Fruit fly (Drosophila melanogaster): Measurements from ENCODE around the gene Cul5.

Gene Cul5

dm6 chr3R:29096009-29096443 is 33.3 kb upstream of the Cul5 start (continued):
- TF ChIP-seq psq (GFP tag; optimal IDR thresholded peaks at IDR 0.05) (peak; percentile 93), CG9705 (GFP tag; optimal IDR thresholded peaks at IDR 0.05) (peak; percentile 35), sage (GFP tag; optimal IDR thresholded peaks at IDR 0.05) (peak; percentile 65), N (GFP tag; optimal IDR thresholded peaks at IDR 0.05) (no peak), sv (GFP tag; optimal IDR thresholded peaks at IDR 0.05) (no peak), Hr83 (GFP tag; optimal IDR thresholded peaks at IDR 0.05; ENCODE audit: poor library complexity, severe bottlenecking) (no peak), dmrt93B (GFP tag; optimal IDR thresholded peaks at IDR 0.05) (peak; percentile 70), ey (GFP tag; optimal IDR thresholded peaks at IDR 0.05) (peak; percentile 91), dsf (GFP tag; optimal IDR thresholded peaks at IDR 0.05; ENCODE audit: borderline replicate concordance) (no peak), Hnf4 (GFP tag; optimal IDR thresholded peaks at IDR 0.05) (no peak)

- TF ChIP-seq sv (GFP tag; optimal IDR thresholded peaks at IDR 0.05) (no peak), Dif (GFP tag; optimal IDR thresholded peaks at IDR 0.05; ENCODE audit: partially characterized antibody) (peak; percentile 33), Hr83 (GFP tag; optimal IDR thresholded peaks at IDR 0.05; ENCODE audit: poor library complexity, severe bottlenecking) (peak; percentile 46), dl (GFP tag; optimal IDR thresholded peaks at IDR 0.05; ENCODE audit: insufficient read depth in 1 of 2, partially characterized antibody in 2 of 2) (no peak)
These were observed 32.8 kb upstream of the Cul5 start for dm6 chr3R:29095525-29095924.

- TF ChIP-seq Rel (GFP tag; optimal IDR thresholded peaks at IDR 0.05) (no peak), Rel (tag; optimal IDR thresholded peaks at IDR 0.05) (no peak), HLH106 (tag; optimal IDR thresholded peaks at IDR 0.05) (peak; percentile 13), dmrt93B (GFP tag; optimal IDR thresholded peaks at IDR 0.05) (no peak), sage (GFP tag; optimal IDR thresholded peaks at IDR 0.05) (no peak), foxo (GFP tag; optimal IDR thresholded peaks at IDR 0.05) (peak in 1 of 2 experiments; percentile 10), tai (GFP tag; optimal IDR thresholded peaks at IDR 0.05) (no peak), fru (GFP tag; optimal IDR thresholded peaks at IDR 0.05) (peak; percentile 23), rgr (GFP tag; optimal IDR thresholded peaks at IDR 0.05) (peak; percentile 19), lola (GFP tag; optimal IDR thresholded peaks at IDR 0.05) (no peak), ey (GFP tag; optimal IDR thresholded peaks at IDR 0.05) (peak; percentile 25), h (GFP tag; optimal IDR thresholded peaks at IDR 0.05) (peak; percentile 5), CG32264 (GFP tag; optimal IDR thresholded peaks at IDR 0.05) (no peak)
These were observed 31.4 kb upstream of the Cul5 start for dm6 chr3R:29094152-29094551.

dm6 chr3R:29091609-29092008 is 28.8 kb upstream of the Cul5 start:
- TF ChIP-seq dmrt93B (GFP tag; optimal IDR thresholded peaks at IDR 0.05) (no peak), Abd-B (GFP tag; optimal IDR thresholded peaks at IDR 0.05) (no peak), br (GFP tag; optimal IDR thresholded peaks at IDR 0.05) (peak; percentile 0), lola (GFP tag; optimal IDR thresholded peaks at IDR 0.05) (no peak), HLH106 (tag; optimal IDR thresholded peaks at IDR 0.05) (peak; percentile 22), Hr83 (GFP tag; optimal IDR thresholded peaks at IDR 0.05; ENCODE audit: poor library complexity, severe bottlenecking) (no peak), Dfd (GFP tag; optimal IDR thresholded peaks at IDR 0.05) (no peak), CG32264 (GFP tag; optimal IDR thresholded peaks at IDR 0.05) (no peak), fru (GFP tag; optimal IDR thresholded peaks at IDR 0.05) (peak; percentile 46), brk (GFP tag; optimal IDR thresholded peaks at IDR 0.05) (no peak), CrebA (GFP tag; optimal IDR thresholded peaks at IDR 0.05; ENCODE audit: borderline replicate concordance) (no peak), rgr (GFP tag; optimal IDR thresholded peaks at IDR 0.05) (peak; percentile 18), Rel (GFP tag; optimal IDR thresholded peaks at IDR 0.05) (no peak), Rel (tag; optimal IDR thresholded peaks at IDR 0.05) (no peak), Hnf4 (GFP tag; optimal IDR thresholded peaks at IDR 0.05) (no peak), OdsH (GFP tag; optimal IDR thresholded peaks at IDR 0.05) (peak; percentile 24), h (GFP tag; optimal IDR thresholded peaks at IDR 0.05) (peak; percentile 34), Hr78 (GFP tag; optimal IDR thresholded peaks at IDR 0.05) (no peak), pan (optimal IDR thresholded peaks at IDR 0.05) (no peak), foxo (GFP tag; optimal IDR thresholded peaks at IDR 0.05) (peak in 1 of 2 experiments; percentile 42), jim (GFP tag; optimal IDR thresholded peaks at IDR 0.05) (no peak), Sp1 (GFP tag; optimal IDR thresholded peaks at IDR 0.05) (peak; percentile 1), ey (GFP tag; optimal IDR thresholded peaks at IDR 0.05) (peak; percentile 44)

dm6 chr3R:29089662-29090007 is 26.9 kb upstream of the Cul5 start:
- TF ChIP-seq HLH106 (tag; optimal IDR thresholded peaks at IDR 0.05), result peak; percentile 9
- no peak for TF ChIP-seq Hr83 (GFP tag; optimal IDR thresholded peaks at IDR 0.05; ENCODE audit: poor library complexity, severe bottlenecking)
- peak in 1 of 2 experiments; percentile 8 for TF ChIP-seq foxo (GFP tag; optimal IDR thresholded peaks at IDR 0.05)

Data from whole organism, wandering third instar larva.